Worm (Caenorhabditis elegans): Measurements from ENCODE around the gene M03E7.3.

- no peak for TF ChIP-seq sea-2 (GFP tag; IDR thresholded peaks at IDR 0.05)
- TF ChIP-seq pha-4 (tag; optimal IDR thresholded peaks at IDR 0.05): no peak
- no peak for TF ChIP-seq snpc-4 (GFP tag; optimal IDR thresholded peaks at IDR 0.05)
- no peak for TF ChIP-seq snpc-4 (tag; optimal IDR thresholded peaks at IDR 0.05)
- TF ChIP-seq atf-7 (tag; optimal IDR thresholded peaks at IDR 0.05): no peak
- no peak for TF ChIP-seq xnd-1 (tag; optimal IDR thresholded peaks at IDR 0.05)
- TF ChIP-seq B0336.3 (GFP tag; IDR thresholded peaks at IDR 0.05): no peak
- TF ChIP-seq cebp-1 (GFP tag; IDR thresholded peaks at IDR 0.05): no peak
- TF ChIP-seq cebp-1 (tag; optimal IDR thresholded peaks at IDR 0.05): no peak
- no peak for TF ChIP-seq efl-1 (GFP tag; optimal IDR thresholded peaks at IDR 0.05)
Measured at ce11 chrV:5567119-5567518, 47.7 kb upstream of the M03E7.3 start, which contains the start of gene C18C4.7.

All from whole organism, young adult.